Fruit fly (Drosophila melanogaster) whole organism, embryonic: ENCODE measurements around the gene CG42465.

ENCODE experiments used
- Atf6 ChIP-seq: fragments of 200-800 bp; sonication (Bioruptor generic); IDR thresholded peaks from 2 replicates; pipeline ENCODE4 v1.3.6; 2022; ENCODE audit warnings: missing biosample characterization, missing genetic modification characterization
- CG10431 ChIP-seq: fragments of 200-800 bp; sonication (Bioruptor generic); optimal IDR thresholded peaks from 3 replicates; lab custom pipeline; 2018; ENCODE audit warnings: missing biosample characterization, mild to moderate bottlenecking, missing genetic modification characterization
- CG10462 ChIP-seq: fragments of 200-800 bp; sonication (Bioruptor generic); optimal IDR thresholded peaks from 2 replicates; lab custom pipeline; 2016; ENCODE audit warnings: missing biosample characterization, missing genetic modification characterization
- CG10565 ChIP-seq: fragments of 200-800 bp; sonication (Bioruptor generic); optimal IDR thresholded peaks from 3 replicates; lab custom pipeline; 2016; ENCODE audit warnings: missing biosample characterization, mild to moderate bottlenecking, missing genetic modification characterization
- CG12299 ChIP-seq: fragments of 200-800 bp; sonication (Bioruptor generic); optimal IDR thresholded peaks from 2 replicates; lab custom pipeline; 2018; ENCODE audit warnings: missing biosample characterization, mild to moderate bottlenecking, missing genetic modification characterization
- CG1233 ChIP-seq: fragments of 200-800 bp; sonication (Bioruptor generic); optimal IDR thresholded peaks from 4 replicates; lab custom pipeline; 2018; ENCODE audit warnings: missing biosample characterization, mild to moderate bottlenecking, missing genetic modification characterization
- CG14014 ChIP-seq: fragments of 200-800 bp; sonication (Bioruptor generic); IDR thresholded peaks from 2 replicates; pipeline ENCODE4 v1.3.6; 2022; ENCODE audit warnings: missing biosample characterization, missing genetic modification characterization
- CG14710 ChIP-seq: fragments of 200-800 bp; sonication (Bioruptor generic); optimal IDR thresholded peaks from 3 replicates; lab custom pipeline; 2019; ENCODE audit warnings: missing biosample characterization, mild to moderate bottlenecking, missing genetic modification characterization, moderate library complexity
- CG15514 ChIP-seq: fragments of 200-800 bp; sonication (Bioruptor generic); optimal IDR thresholded peaks from 3 replicates; lab custom pipeline; 2017; ENCODE audit warnings: missing biosample characterization, missing genetic modification characterization, mild to moderate bottlenecking, moderate library complexity, missing genetic modification reagents
- CG18599 ChIP-seq: fragments of 200-800 bp; sonication (Bioruptor generic); optimal IDR thresholded peaks from 3 replicates; lab custom pipeline; 2017; ENCODE audit warnings: missing biosample characterization, missing genetic modification characterization, mild to moderate bottlenecking, moderate library complexity, missing genetic modification reagents
- CG2199 ChIP-seq: fragments of 200-800 bp; sonication (Bioruptor generic); IDR thresholded peaks from 3 replicates; pipeline ENCODE4 v1.3.6; 2022; ENCODE audit warnings: missing biosample characterization, missing genetic modification characterization
- CG32767 ChIP-seq: fragments of 200-800 bp; sonication (Bioruptor generic); IDR thresholded peaks from 2 replicates; pipeline ENCODE4 v1.3.6; 2022; ENCODE audit warnings: missing biosample characterization, missing genetic modification characterization
- CG32772 ChIP-seq: fragments of 200-800 bp; sonication (Bioruptor generic); IDR thresholded peaks from 2 replicates; pipeline ENCODE4 v1.3.6; 2022; ENCODE audit warnings: missing biosample characterization, missing genetic modification characterization
- CG33213 ChIP-seq: fragments of 200-800 bp; sonication (Bioruptor generic); optimal IDR thresholded peaks from 3 replicates; lab custom pipeline; 2016; ENCODE audit warnings: missing biosample characterization, missing genetic modification characterization
- CG34376 ChIP-seq: fragments of 200-800 bp; sonication (Bioruptor generic); optimal IDR thresholded peaks from 2 replicates; lab custom pipeline; 2018; ENCODE audit warnings: missing biosample characterization, mild to moderate bottlenecking, missing genetic modification characterization
- CG4360 ChIP-seq: fragments of 200-800 bp; sonication (Bioruptor generic); IDR thresholded peaks from 2 replicates; pipeline ENCODE4 v1.3.6; 2022; ENCODE audit warnings: missing biosample characterization, missing genetic modification characterization
- CG4424 ChIP-seq: fragments of 200-800 bp; sonication (Bioruptor generic); optimal IDR thresholded peaks from 3 replicates; lab custom pipeline; 2016; ENCODE audit warnings: missing biosample characterization, missing genetic modification characterization
- CG4854 ChIP-seq: fragments of 200-800 bp; sonication (Bioruptor generic); optimal IDR thresholded peaks from 2 replicates; lab custom pipeline; 2016; ENCODE audit warnings: missing biosample characterization, missing genetic modification characterization, inconsistent platforms
- CG6689 ChIP-seq: fragments of 200-800 bp; sonication (Bioruptor generic); IDR thresholded peaks from 2 replicates; pipeline ENCODE4 v1.3.6; 2022; ENCODE audit warnings: missing biosample characterization, missing genetic modification characterization
- CG7556 ChIP-seq: fragments of 200-800 bp; sonication (Bioruptor generic); optimal IDR thresholded peaks from 2 replicates; lab custom pipeline; 2017; ENCODE audit warnings: missing biosample characterization, mild to moderate bottlenecking, missing genetic modification characterization
- Dip3 ChIP-seq: fragments of 200-800 bp; sonication (Bioruptor generic); optimal IDR thresholded peaks from 3 replicates; lab custom pipeline; 2016; ENCODE audit warnings: missing biosample characterization, missing genetic modification characterization
- Doc3 ChIP-seq: fragments of 200-800 bp; sonication (Bioruptor generic); IDR thresholded peaks from 3 replicates; pipeline ENCODE4 v1.3.6; 2022; ENCODE audit warnings: missing biosample characterization, missing genetic modification characterization; ENCODE audit not compliant: partially characterized antibody
- ERR ChIP-seq: fragments of 200-800 bp; sonication (Bioruptor generic); optimal IDR thresholded peaks from 2 replicates; lab custom pipeline; 2016; ENCODE audit warnings: missing biosample characterization, missing genetic modification characterization
- Fer3 ChIP-seq: fragments of 200-800 bp; sonication (Bioruptor generic); optimal IDR thresholded peaks from 2 replicates; lab custom pipeline; 2018; ENCODE audit warnings: missing biosample characterization, mild to moderate bottlenecking, missing genetic modification characterization, moderate library complexity
- HHEX ChIP-seq: fragments of 200-800 bp; sonication (Bioruptor generic); optimal IDR thresholded peaks from 3 replicates; lab custom pipeline; 2017; ENCODE audit warnings: missing biosample characterization, mild to moderate bottlenecking, missing genetic modification characterization, missing genetic modification reagents
- HmgZ ChIP-seq: fragments of 200-800 bp; sonication (Bioruptor generic); optimal IDR thresholded peaks from 2 replicates; lab custom pipeline; 2018; ENCODE audit warnings: missing biosample characterization, mild to moderate bottlenecking, missing genetic modification characterization
- Nf-YB ChIP-seq: fragments of 200-800 bp; sonication (Bioruptor generic); optimal IDR thresholded peaks from 3 replicates; lab custom pipeline; 2019; ENCODE audit warnings: missing biosample characterization, mild to moderate bottlenecking, missing genetic modification characterization, moderate library complexity
- Opbp ChIP-seq: fragments of 200-800 bp; sonication (Bioruptor generic); IDR thresholded peaks from 3 replicates; pipeline ENCODE4 v1.3.6; 2022; ENCODE audit warnings: missing biosample characterization, missing genetic modification characterization; ENCODE audit not compliant: partially characterized antibody
- Pdp1 ChIP-seq, 2 experiments: fragments of 200-800 bp; sonication (Bioruptor generic); optimal IDR thresholded peaks; 3 replicates each; lab custom pipeline; 2016; ENCODE audit warnings: missing biosample characterization in 2 of 2, missing genetic modification characterization in 2 of 2, mild to moderate bottlenecking in 1 of 2, moderate library complexity in 1 of 2
- Scr ChIP-seq: fragments of 200-800 bp; sonication (Bioruptor generic); IDR thresholded peaks from 2 replicates; pipeline ENCODE4 v1.3.6; 2022; ENCODE audit warnings: missing biosample characterization, missing genetic modification characterization; ENCODE audit not compliant: partially characterized antibody
- Sry-β ChIP-seq: fragments of 200-800 bp; sonication (Bioruptor generic); optimal IDR thresholded peaks from 2 replicates; lab custom pipeline; 2018; ENCODE audit warnings: missing biosample characterization, mild to moderate bottlenecking, missing genetic modification characterization, moderate library complexity
- ase ChIP-seq: fragments of 200-800 bp; sonication (Bioruptor generic); IDR thresholded peaks from 3 replicates; pipeline ENCODE4 v1.3.6; 2022; ENCODE audit warnings: missing biosample characterization, missing genetic modification characterization
- ash1 ChIP-seq: fragments of 200-800 bp; sonication (Bioruptor generic); optimal IDR thresholded peaks from 2 replicates; lab custom pipeline; 2018; ENCODE audit warnings: missing biosample characterization, mild to moderate bottlenecking, missing genetic modification characterization
- bcd ChIP-seq: fragments of 200-800 bp; sonication (Bioruptor generic); optimal IDR thresholded peaks from 2 replicates; lab custom pipeline; 2017; ENCODE audit warnings: missing biosample characterization, mild to moderate bottlenecking, missing genetic modification characterization
- chn ChIP-seq: fragments of 200-800 bp; sonication (Bioruptor generic); optimal IDR thresholded peaks from 2 replicates; lab custom pipeline; 2016; ENCODE audit warnings: missing biosample characterization, missing genetic modification characterization
- corto ChIP-seq: fragments of 200-800 bp; sonication (Bioruptor generic); optimal IDR thresholded peaks from 2 replicates; lab custom pipeline; 2016; ENCODE audit warnings: missing biosample characterization, mild to moderate bottlenecking, missing genetic modification characterization, moderate library complexity
- crol ChIP-seq: fragments of 200-800 bp; sonication (Bioruptor generic); IDR thresholded peaks from 2 replicates; pipeline ENCODE4 v1.3.6; 2022; ENCODE audit warnings: missing biosample characterization, missing genetic modification characterization
- dimm ChIP-seq: fragments of 200-800 bp; sonication (Bioruptor generic); IDR thresholded peaks from 2 replicates; pipeline ENCODE4 v1.3.6; 2022; ENCODE audit warnings: missing biosample characterization, missing genetic modification characterization
- gem ChIP-seq: fragments of 200-800 bp; sonication (Bioruptor generic); optimal IDR thresholded peaks from 2 replicates; lab custom pipeline; 2019; ENCODE audit warnings: missing biosample characterization, mild to moderate bottlenecking, missing genetic modification characterization, moderate library complexity
- stwl ChIP-seq: fragments of 200-800 bp; sonication (Bioruptor generic); optimal IDR thresholded peaks from 3 replicates; lab custom pipeline; 2018; ENCODE audit warnings: missing biosample characterization, mild to moderate bottlenecking, missing genetic modification characterization, moderate library complexity
- tgo ChIP-seq: fragments of 200-800 bp; sonication (Bioruptor generic); IDR thresholded peaks from 3 replicates; pipeline ENCODE4 v1.3.6; 2022; ENCODE audit warnings: missing biosample characterization, missing genetic modification characterization
- wor ChIP-seq: fragments of 200-800 bp; sonication (Bioruptor generic); IDR thresholded peaks from 2 replicates; pipeline ENCODE4 v1.3.6; 2022; ENCODE audit warnings: missing biosample characterization, missing genetic modification characterization

CG42465 gene

dm6 chr2L:3698992-3699514 lies 942 bp upstream of the CG42465 start, which contains the start of the genes CG10031 and CG42464:
CG10031 (minus strand) TSS chr2L:3699092.
CG42464 (plus strand) TSS chr2L:3699464.
- peak; percentile 26 for TF ChIP-seq CG34376 (GFP tag; lab: Kevin White, UChicago)
- TF ChIP-seq CG4360: no peak
- peak; percentile 56 for TF ChIP-seq CG15514 (GFP tag; lab: Kevin White, UChicago)
- peak in 1 of 2 experiments; percentile 42 for TF ChIP-seq Pdp1 (GFP tag; optimal IDR thresholded peaks at IDR 0.05; lab: Kevin White, UChicago)

- TF ChIP-seq Fer3 (no peak), CG32767 (GFP tag; lab: Robert Waterston, UW) (no peak), Doc3 (GFP tag; lab: Robert Waterston, UW) (no peak), chn (no peak), Opbp (GFP tag; lab: Robert Waterston, UW) (no peak), CG33213 (GFP tag; lab: Kevin White, UChicago) (no peak)
Observed at dm6 chr2L:3700374-3700773, 379 bp downstream of the CG42465 start, which contains the start of gene Sfp24C1. Sfp24C1 (plus strand) TSS chr2L:3700674.

DNA sequence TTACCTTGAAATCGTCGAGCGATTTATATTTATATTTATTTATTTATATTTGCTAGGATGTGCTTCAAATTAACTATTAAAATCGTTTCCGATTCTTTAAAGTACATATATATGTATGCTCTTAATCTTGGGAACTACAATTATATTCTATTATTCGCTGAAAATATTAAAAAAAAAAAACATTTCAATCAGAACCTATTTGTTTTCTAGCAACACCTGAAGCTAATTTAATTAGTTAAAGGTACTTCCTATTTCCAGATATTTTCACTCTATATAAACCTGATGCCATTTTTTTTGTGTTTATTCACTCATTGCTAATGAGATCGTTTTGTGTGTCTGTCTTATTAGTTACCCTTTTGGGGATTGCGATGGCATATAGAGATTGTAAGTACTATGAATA lies 995 bp downstream of the CG42465 start, which contains the start of gene CG42467:
TSS of gene CG42467 (plus strand) at position 301 of the 400 bp plus-strand sequence.
- TF ChIP-seq Nf-YB (GFP tag; lab: Kevin White, UChicago) (no peak), crol (GFP tag; lab: Robert Waterston, UW) (no peak), CG4854 (GFP tag; lab: Kevin White, UChicago) (no peak), CG10462 (GFP tag; lab: Kevin White, UChicago) (no peak), HmgZ (tag; lab: Kevin White, UChicago) (no peak)
- TF ChIP-seq, all 482 proteins: peak for 0

DNA sequence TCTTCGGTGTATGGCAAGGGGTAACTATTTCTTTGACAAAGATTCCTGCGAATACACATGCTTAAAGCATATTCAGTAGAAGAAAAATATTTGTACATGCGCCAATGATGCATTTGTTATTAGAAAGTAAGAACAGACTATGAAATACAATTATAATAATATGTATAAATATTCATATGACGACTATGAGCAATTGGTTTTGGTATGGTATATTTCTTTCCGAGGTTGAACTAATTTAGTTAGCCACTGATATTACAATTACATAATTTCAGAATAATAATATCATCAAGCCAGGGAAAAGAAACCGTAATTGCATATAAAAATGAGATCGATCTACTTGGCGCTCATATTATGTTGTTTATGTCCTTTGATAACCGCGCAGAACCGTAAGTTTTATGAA lies 1.5 kb downstream of the CG42465 start, which contains the start of gene CG43145:
TSS of gene CG43145 (plus strand) at position 301 of the 400 bp plus-strand sequence.
- TF ChIP-seq gem (tag; lab: Kevin White, UChicago): no peak

DNA sequence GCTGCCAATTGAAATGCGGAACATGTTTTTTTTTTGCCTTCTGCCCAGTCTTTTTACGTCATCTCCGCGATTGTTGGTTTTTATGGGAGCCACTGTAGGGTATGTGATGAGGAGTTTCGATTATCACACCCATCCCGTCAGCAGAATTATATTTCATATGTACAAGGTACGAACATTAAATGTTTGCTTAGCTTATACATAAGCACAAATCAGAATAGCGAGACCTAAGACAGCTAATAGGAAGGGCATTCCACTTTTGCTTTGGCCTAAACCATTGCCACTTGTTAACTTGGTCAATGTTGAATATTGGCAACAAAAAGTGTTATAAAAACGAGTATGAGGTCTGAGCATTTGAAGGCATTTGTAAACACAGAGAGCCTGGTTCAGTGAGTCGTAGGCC lies 3.3 kb downstream of the CG42465 start, which contains the start of gene CG2816:
TSS of gene CG2816 (plus strand) at position 400 of the 400 bp plus-strand sequence.
- TF ChIP-seq Dip3: peak; percentile 83
- TF ChIP-seq CG18599: peak; percentile 61
- peak; percentile 78 for TF ChIP-seq tgo (GFP tag; lab: Robert Waterston, UW)
- TF ChIP-seq CG6689 (GFP tag; lab: Robert Waterston, UW): 0 out of 2 replicates have a peak, but pooled peaks have one; percentile 35
- TF ChIP-seq Scr (GFP tag; lab: Robert Waterston, UW): no peak
- TF ChIP-seq ERR (GFP tag; lab: Kevin White, UChicago): no peak
- TF ChIP-seq CG1233 (GFP tag; lab: Kevin White, UChicago): no peak
- TF ChIP-seq Atf6: peak; percentile 68
- TF ChIP-seq CG10431 (GFP tag; lab: Kevin White, UChicago): no peak
- TF ChIP-seq CG7556 (GFP tag; lab: Kevin White, UChicago): no peak
- TF ChIP-seq bcd (GFP tag; lab: Kevin White, UChicago): peak; percentile 38
- TF ChIP-seq ase (GFP tag; lab: Robert Waterston, UW): peak; percentile 71; the same call in 2 of the 3 replicates
- TF ChIP-seq HHEX: peak; percentile 35
- TF ChIP-seq stwl (tag; lab: Kevin White, UChicago): no peak
- no peak for TF ChIP-seq Sry-β (GFP tag; lab: Kevin White, UChicago)
- TF ChIP-seq wor (GFP tag; lab: Robert Waterston, UW): no peak
- no peak for TF ChIP-seq CG10565 (GFP tag; lab: Kevin White, UChicago)
- peak; percentile 63 for TF ChIP-seq CG12299
- TF ChIP-seq CG14014: peak; percentile 92
- TF ChIP-seq corto: peak; percentile 34
- no peak for TF ChIP-seq dimm (GFP tag; lab: Robert Waterston, UW)
- peak; percentile 45; the same call in 1 of the 2 replicates for TF ChIP-seq CG32772 (GFP tag; lab: Robert Waterston, UW)
- no peak for TF ChIP-seq CG14710 (tag; lab: Kevin White, UChicago)
- no peak for TF ChIP-seq ash1 (GFP tag; lab: Kevin White, UChicago)
- no peak for TF ChIP-seq CG2199
- no peak for TF ChIP-seq CG4424
